Fruit fly (Drosophila melanogaster): ENCODE measurements around the gene pn.

The pn gene

dm6 chrX:2140487-2140886, 40.5 kb upstream of the pn start:
- peak; percentile 6 for TF ChIP-seq Met (GFP tag; optimal IDR thresholded peaks at IDR 0.05)
- peak; percentile 12 for TF ChIP-seq CG34406 (GFP tag; optimal IDR thresholded peaks at IDR 0.05)
- TF ChIP-seq dsx (GFP tag; optimal IDR thresholded peaks at IDR 0.05; ENCODE audit: poor library complexity, severe bottlenecking) = peak; percentile 29
- peak; percentile 67 for TF ChIP-seq svp (GFP tag)
- no peak for TF ChIP-seq CG3919 (GFP tag; optimal IDR thresholded peaks at IDR 0.05)
- no peak for TF ChIP-seq cyc (GFP tag; optimal IDR thresholded peaks at IDR 0.05)
- TF ChIP-seq CG1621 (tag; optimal IDR thresholded peaks at IDR 0.05) = peak; percentile 37
- peak; percentile 54; the same call in 2 of the 3 replicates for TF ChIP-seq CG6163 (GFP tag; IDR thresholded peaks at IDR 0.05)
- TF ChIP-seq eg (GFP tag; IDR thresholded peaks at IDR 0.05) = peak; percentile 34; the same call in 1 of the 3 replicates
- TF ChIP-seq Sox15 (GFP tag; optimal IDR thresholded peaks at IDR 0.05) = no peak

dm6 chrX:2141159-2141853, 39.7 kb upstream of the pn start, which contains the start of gene D2hgdh:
TSS of gene D2hgdh (plus strand) at chrX:2141489.
- peak; percentile 28 for TF ChIP-seq dsx (GFP tag; optimal IDR thresholded peaks at IDR 0.05; ENCODE audit: poor library complexity, severe bottlenecking)
- peak; percentile 37 for TF ChIP-seq acj6 (GFP tag; optimal IDR thresholded peaks at IDR 0.05)
- TF ChIP-seq net (GFP tag; optimal IDR thresholded peaks at IDR 0.05) = peak; percentile 2
- peak; percentile 26 for TF ChIP-seq Hr4 (GFP tag; optimal IDR thresholded peaks at IDR 0.05)
- peak; percentile 10 for TF ChIP-seq OdsH (GFP tag; optimal IDR thresholded peaks at IDR 0.05)
- peak; percentile 13 for TF ChIP-seq pdm3 (GFP tag; optimal IDR thresholded peaks at IDR 0.05)
- peak; percentile 63 for TF ChIP-seq CG15336 (GFP tag; IDR thresholded peaks at IDR 0.05)
- TF ChIP-seq lz (GFP tag; optimal IDR thresholded peaks at IDR 0.05) = peak; percentile 21
- 0 out of 3 replicates have a peak, but pooled peaks have one; percentile 23 for TF ChIP-seq CG8119 (GFP tag; IDR thresholded peaks at IDR 0.05)
- no peak for TF ChIP-seq Sox14 (GFP tag; optimal IDR thresholded peaks at IDR 0.05)
- no peak for TF ChIP-seq CG1621 (tag; optimal IDR thresholded peaks at IDR 0.05)
- TF ChIP-seq topi (GFP tag; optimal IDR thresholded peaks at IDR 0.05) = peak; percentile 30
- peak; percentile 20 for TF ChIP-seq CG31627 (GFP tag; optimal IDR thresholded peaks at IDR 0.05)
- peak; percentile 45; the same call in 1 of the 3 replicates for TF ChIP-seq CG6163 (GFP tag; IDR thresholded peaks at IDR 0.05)
- TF ChIP-seq Smox (GFP tag; optimal IDR thresholded peaks at IDR 0.05) = no peak
- peak; percentile 53; the same call in 1 of the 3 replicates for TF ChIP-seq eg (GFP tag; IDR thresholded peaks at IDR 0.05)
- peak; percentile 20 for TF ChIP-seq vri (GFP tag; optimal IDR thresholded peaks at IDR 0.05)
- TF ChIP-seq Hr39 (GFP tag; optimal IDR thresholded peaks at IDR 0.05) = peak; percentile 39
- TF ChIP-seq Eip75B (GFP tag; optimal IDR thresholded peaks at IDR 0.05) = peak; percentile 33
- no peak for TF ChIP-seq fkh (GFP tag; optimal IDR thresholded peaks at IDR 0.05)
- peak; percentile 35 for TF ChIP-seq esn (GFP tag; optimal IDR thresholded peaks at IDR 0.05)
- TF ChIP-seq CG11294 (GFP tag; IDR thresholded peaks at IDR 0.05) = no peak
- TF ChIP-seq Eip78C (GFP tag) = peak; percentile 63

- TF ChIP-seq CG1621 (tag; optimal IDR thresholded peaks at IDR 0.05) = no peak
- peak; percentile 30 for TF ChIP-seq CG10631 (GFP tag; optimal IDR thresholded peaks at IDR 0.05)
- TF ChIP-seq Lpt (GFP tag; optimal IDR thresholded peaks at IDR 0.05) = no peak
- TF ChIP-seq fd59A (GFP tag; optimal IDR thresholded peaks at IDR 0.05) = no peak
- no peak for TF ChIP-seq CG11294 (GFP tag; IDR thresholded peaks at IDR 0.05)
- no peak for TF ChIP-seq Sox15 (GFP tag; optimal IDR thresholded peaks at IDR 0.05)
- no peak for TF ChIP-seq Gug (GFP tag; IDR thresholded peaks at IDR 0.05)
- TF ChIP-seq lz (GFP tag; optimal IDR thresholded peaks at IDR 0.05) = no peak
- TF ChIP-seq Sox14 (GFP tag; optimal IDR thresholded peaks at IDR 0.05) = no peak
- peak; percentile 9 for TF ChIP-seq pdm3 (GFP tag; optimal IDR thresholded peaks at IDR 0.05)
- no peak for TF ChIP-seq fd85E (GFP tag; optimal IDR thresholded peaks at IDR 0.05)
- TF ChIP-seq CG11762 (GFP tag; optimal IDR thresholded peaks at IDR 0.05; ENCODE audit: insufficient read depth) = peak; percentile 22
- peak; percentile 59 for TF ChIP-seq eg (GFP tag; IDR thresholded peaks at IDR 0.05)
- TF ChIP-seq CG15336 (GFP tag; IDR thresholded peaks at IDR 0.05) = peak; percentile 55
- peak; percentile 95 for TF ChIP-seq fkh (GFP tag; optimal IDR thresholded peaks at IDR 0.05)
- peak; percentile 14 for TF ChIP-seq OdsH (GFP tag; optimal IDR thresholded peaks at IDR 0.05)
- no peak for TF ChIP-seq CG9139 (GFP tag; optimal IDR thresholded peaks at IDR 0.05)
- TF ChIP-seq CG7368 (GFP tag; optimal IDR thresholded peaks at IDR 0.05) = peak; percentile 14
- peak; percentile 42 for TF ChIP-seq CG3919 (GFP tag; optimal IDR thresholded peaks at IDR 0.05)
- peak; percentile 53 for TF ChIP-seq CG6808 (GFP tag; optimal IDR thresholded peaks at IDR 0.05)
- TF ChIP-seq CG6276 (GFP tag; optimal IDR thresholded peaks at IDR 0.05) = peak; percentile 59
- TF ChIP-seq net (GFP tag; optimal IDR thresholded peaks at IDR 0.05) = peak; percentile 6
- peak; percentile 42 for TF ChIP-seq esn (GFP tag; optimal IDR thresholded peaks at IDR 0.05)
- no peak for TF ChIP-seq CG31627 (GFP tag; optimal IDR thresholded peaks at IDR 0.05)
- TF ChIP-seq Blimp-1 (GFP tag; optimal IDR thresholded peaks at IDR 0.05) = peak; percentile 22
- TF ChIP-seq CG6163 (GFP tag; IDR thresholded peaks at IDR 0.05) = peak; percentile 35; the same call in 1 of the 3 replicates
- TF ChIP-seq Eip75B (GFP tag; optimal IDR thresholded peaks at IDR 0.05) = no peak
- peak in 1 of 2 experiments; percentile 64 for TF ChIP-seq ss (GFP tag; optimal IDR thresholded peaks at IDR 0.05)
- TF ChIP-seq Ets96B (tag; optimal IDR thresholded peaks at IDR 0.05) = peak; percentile 16
- no peak for TF ChIP-seq acj6 (GFP tag; optimal IDR thresholded peaks at IDR 0.05)
- peak; percentile 31 for TF ChIP-seq topi (GFP tag; optimal IDR thresholded peaks at IDR 0.05)
- TF ChIP-seq salr (GFP tag; optimal IDR thresholded peaks at IDR 0.05) = peak in 1 of 2 experiments; percentile 18
These were observed 39.2 kb upstream of the pn start for dm6 chrX:2141854-2142216.

Data from whole organism, prepupa.